Worm (Caenorhabditis elegans): ENCODE data around the gene arrd-24.
"Not testable (repeated sequence)": the region's sequence is repeated elsewhere in the genome, so short reads cannot be mapped to it uniquely, and the experiment has no call there.

DNA sequence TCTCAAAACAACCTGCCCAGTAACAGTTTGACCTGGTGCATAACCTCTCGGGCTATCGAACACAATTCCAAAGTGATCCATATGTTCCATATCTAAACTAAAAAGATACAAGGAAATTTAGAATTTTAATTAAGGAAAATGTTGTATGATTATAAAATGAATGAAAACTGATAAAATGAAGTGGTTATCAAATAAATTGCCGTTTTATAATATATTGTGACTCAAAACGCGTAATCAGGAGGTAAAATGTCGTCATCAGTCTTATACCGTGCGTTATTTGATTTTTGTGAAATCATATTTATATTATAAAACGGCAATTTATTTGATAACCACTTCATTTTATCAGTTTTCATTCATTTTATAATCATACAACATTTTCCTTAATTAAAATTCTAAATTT, at the start of gene arrd-24:
- TF ChIP-seq ztf-23 (GFP tag; IDR thresholded peaks at IDR 0.05); flt-1 (GFP tag; IDR thresholded peaks at IDR 0.05); ref-1 (GFP tag; conservative IDR thresholded peaks at IDR 0.05); ztf-29 (GFP tag; IDR thresholded peaks at IDR 0.05); cog-1 (tag; optimal IDR thresholded peaks at IDR 0.05); klf-2 (GFP tag; conservative IDR thresholded peaks at IDR 0.05); tab-1 (GFP tag; IDR thresholded peaks at IDR 0.05); med-1 (GFP tag; optimal IDR thresholded peaks at IDR 0.05; ENCODE audit: insufficient read depth): not testable (repeated sequence)
